Fruit fly (Drosophila melanogaster) whole organism, embryonic: Measurements from ENCODE around the gene CG44004.

Experiments
- BtbVII ChIP-seq: fragments of 200-800 bp; sonication (Bioruptor generic); optimal IDR thresholded peaks from 3 replicates; lab custom pipeline; 2017; ENCODE audit warnings: missing biosample characterization, mild to moderate bottlenecking, missing genetic modification characterization
- CG10462 ChIP-seq: fragments of 200-800 bp; sonication (Bioruptor generic); optimal IDR thresholded peaks from 2 replicates; lab custom pipeline; 2016; ENCODE audit warnings: missing biosample characterization, missing genetic modification characterization
- CG14965 ChIP-seq: fragments of 200-800 bp; sonication (Bioruptor generic); optimal IDR thresholded peaks from 2 replicates; lab custom pipeline; 2016; ENCODE audit warnings: missing biosample characterization, missing genetic modification characterization, borderline replicate concordance
- CG1603 ChIP-seq: fragments of 200-800 bp; sonication (Bioruptor generic); optimal IDR thresholded peaks from 2 replicates; lab custom pipeline; 2019; ENCODE audit warnings: missing biosample characterization, mild to moderate bottlenecking, missing genetic modification characterization, moderate library complexity
- CG16815 ChIP-seq: fragments of 200-800 bp; sonication (Bioruptor generic); optimal IDR thresholded peaks from 3 replicates; lab custom pipeline; 2017; ENCODE audit warnings: missing biosample characterization, mild to moderate bottlenecking, missing genetic modification characterization
- CG17328 ChIP-seq: fragments of 200-800 bp; sonication (Bioruptor generic); IDR thresholded peaks from 2 replicates; pipeline ENCODE4 v1.3.6; 2022; ENCODE audit warnings: missing biosample characterization, missing genetic modification characterization
- CG17361 ChIP-seq: fragments of 200-800 bp; sonication (Bioruptor generic); IDR thresholded peaks from 3 replicates; pipeline ENCODE4 v1.3.6; 2022; ENCODE audit warnings: missing biosample characterization, missing genetic modification characterization
- CG17385 ChIP-seq: fragments of 200-800 bp; sonication (Bioruptor generic); optimal IDR thresholded peaks from 3 replicates; lab custom pipeline; 2018; ENCODE audit warnings: missing biosample characterization, mild to moderate bottlenecking, missing genetic modification characterization
- CG17802 ChIP-seq: fragments of 200-800 bp; sonication (Bioruptor generic); optimal IDR thresholded peaks from 2 replicates; lab custom pipeline; 2018; ENCODE audit warnings: missing biosample characterization, mild to moderate bottlenecking, missing genetic modification characterization, moderate library complexity
- CG2129 ChIP-seq: fragments of 200-800 bp; sonication (Bioruptor generic); IDR thresholded peaks from 2 replicates; pipeline ENCODE4 v1.3.6; 2022; ENCODE audit warnings: missing biosample characterization, missing genetic modification characterization; ENCODE audit not compliant: partially characterized antibody
- CG30431 ChIP-seq: fragments of 200-800 bp; sonication (Bioruptor generic); optimal IDR thresholded peaks from 2 replicates; lab custom pipeline; 2017; ENCODE audit warnings: missing biosample characterization, missing genetic modification characterization
- CG32532 ChIP-seq: fragments of 200-800 bp; sonication (Bioruptor generic); IDR thresholded peaks from 2 replicates; pipeline ENCODE4 v1.3.6; 2022; ENCODE audit warnings: missing biosample characterization, missing genetic modification characterization
- CG4854 ChIP-seq: fragments of 200-800 bp; sonication (Bioruptor generic); optimal IDR thresholded peaks from 2 replicates; lab custom pipeline; 2016; ENCODE audit warnings: missing biosample characterization, missing genetic modification characterization, inconsistent platforms
- CG5180 ChIP-seq: fragments of 200-800 bp; sonication (Bioruptor generic); optimal IDR thresholded peaks from 3 replicates; lab custom pipeline; 2017; ENCODE audit warnings: missing biosample characterization, missing genetic modification characterization, mild to moderate bottlenecking, moderate library complexity, missing genetic modification reagents
- CG6175 ChIP-seq: fragments of 200-800 bp; sonication (Bioruptor generic); IDR thresholded peaks from 3 replicates; pipeline ENCODE4 v1.3.6; 2022; ENCODE audit warnings: missing biosample characterization, missing genetic modification characterization
- CG6654 ChIP-seq: fragments of 200-800 bp; sonication (Bioruptor generic); optimal IDR thresholded peaks from 2 replicates; lab custom pipeline; 2017; ENCODE audit warnings: missing biosample characterization, mild to moderate bottlenecking, missing genetic modification characterization
- CG6683 ChIP-seq: fragments of 200-800 bp; sonication (Bioruptor generic); optimal IDR thresholded peaks from 2 replicates; lab custom pipeline; 2017; ENCODE audit warnings: missing biosample characterization, mild to moderate bottlenecking, missing genetic modification characterization, missing genetic modification reagents
- CG6765 ChIP-seq: fragments of 200-800 bp; sonication (Bioruptor generic); optimal IDR thresholded peaks from 3 replicates; lab custom pipeline; 2017; ENCODE audit warnings: missing biosample characterization, mild to moderate bottlenecking, missing genetic modification characterization
- CG7786 ChIP-seq: fragments of 200-800 bp; sonication (Bioruptor generic); optimal IDR thresholded peaks from 2 replicates; lab custom pipeline; 2016; ENCODE audit warnings: missing biosample characterization, missing genetic modification characterization
- CG9727 ChIP-seq: fragments of 200-800 bp; sonication (Bioruptor generic); optimal IDR thresholded peaks from 3 replicates; lab custom pipeline; 2017; ENCODE audit warnings: missing biosample characterization, mild to moderate bottlenecking, missing genetic modification characterization
- Eip74EF ChIP-seq, 2 experiments: fragments of 200-800 bp in 1 of 2; fragments of >200 bp in 1 of 2; sonication (Bioruptor generic) in 1 of 2; optimal IDR thresholded peaks; 2 replicates each; lab custom pipeline; 2017 to 2019; ENCODE audit warnings: missing biosample characterization in 2 of 2, missing genetic modification characterization in 2 of 2, mild to moderate bottlenecking in 1 of 2, moderate library complexity in 1 of 2
- Fer2 ChIP-seq: fragments of 200-800 bp; sonication (Bioruptor generic); optimal IDR thresholded peaks from 2 replicates; lab custom pipeline; 2018; ENCODE audit warnings: missing biosample characterization, mild to moderate bottlenecking, missing genetic modification characterization, moderate library complexity
- Hand ChIP-seq: fragments of 200-800 bp; sonication (Bioruptor generic); optimal IDR thresholded peaks from 2 replicates; lab custom pipeline; 2017; ENCODE audit warnings: mild to moderate bottlenecking, missing biosample characterization, missing genetic modification reagents, missing genetic modification characterization
- Hey ChIP-seq: fragments of 200-800 bp; sonication (Bioruptor generic); optimal IDR thresholded peaks from 3 replicates; lab custom pipeline; 2018; ENCODE audit warnings: missing biosample characterization, mild to moderate bottlenecking, missing genetic modification characterization
- Hr3 ChIP-seq: fragments of 200-800 bp; sonication (Bioruptor generic); optimal IDR thresholded peaks from 3 replicates; lab custom pipeline; 2016; ENCODE audit warnings: missing biosample characterization, missing genetic modification characterization
- Hr51 ChIP-seq, 2 experiments: fragments of 200-800 bp; sonication (Bioruptor generic); optimal IDR thresholded peaks; 2 replicates in 1 of 2; 3 replicates in 1 of 2; lab custom pipeline; 2016 to 2018; ENCODE audit warnings: missing biosample characterization in 2 of 2, missing genetic modification characterization in 2 of 2, mild to moderate bottlenecking in 1 of 2, moderate library complexity in 1 of 2
- NK7.1 ChIP-seq: fragments of 200-800 bp; sonication (Bioruptor generic); optimal IDR thresholded peaks from 3 replicates; lab custom pipeline; 2016; ENCODE audit warnings: missing biosample characterization, missing genetic modification characterization
- Nf-YA ChIP-seq: fragments of 200-800 bp; sonication (Bioruptor generic); IDR thresholded peaks from 2 replicates; pipeline ENCODE4 v1.3.6; 2022; ENCODE audit warnings: missing biosample characterization, missing genetic modification characterization
- PHDP ChIP-seq: fragments of 200-800 bp; sonication (Bioruptor generic); optimal IDR thresholded peaks from 3 replicates; lab custom pipeline; 2018; ENCODE audit warnings: missing biosample characterization, mild to moderate bottlenecking, missing genetic modification characterization, moderate library complexity
- Sox102F ChIP-seq: fragments of 200-800 bp; sonication (Bioruptor generic); optimal IDR thresholded peaks from 2 replicates; lab custom pipeline; 2018; ENCODE audit warnings: missing biosample characterization, mild to moderate bottlenecking, missing genetic modification characterization, moderate library complexity
- Sry-β ChIP-seq: fragments of 200-800 bp; sonication (Bioruptor generic); optimal IDR thresholded peaks from 2 replicates; lab custom pipeline; 2018; ENCODE audit warnings: missing biosample characterization, mild to moderate bottlenecking, missing genetic modification characterization, moderate library complexity
- abd-A ChIP-seq: fragments of 200-800 bp; sonication (Bioruptor generic); optimal IDR thresholded peaks from 3 replicates; lab custom pipeline; 2019; ENCODE audit warnings: missing biosample characterization, mild to moderate bottlenecking, missing genetic modification characterization, moderate library complexity
- bigmax ChIP-seq: fragments of 200-800 bp; sonication (Bioruptor generic); optimal IDR thresholded peaks from 2 replicates; lab custom pipeline; 2018; ENCODE audit warnings: missing biosample characterization, mild to moderate bottlenecking, missing genetic modification characterization
- br ChIP-seq: fragments of >200 bp; optimal IDR thresholded peaks from 2 replicates; lab custom pipeline; 2017
- corto ChIP-seq: fragments of 200-800 bp; sonication (Bioruptor generic); optimal IDR thresholded peaks from 2 replicates; lab custom pipeline; 2016; ENCODE audit warnings: missing biosample characterization, mild to moderate bottlenecking, missing genetic modification characterization, moderate library complexity
- da ChIP-seq: fragments of 200-800 bp; sonication (Bioruptor generic); optimal IDR thresholded peaks from 2 replicates; lab custom pipeline; 2016; ENCODE audit warnings: missing biosample characterization, missing genetic modification characterization
- emc ChIP-seq: fragments of 200-800 bp; sonication (Bioruptor generic); optimal IDR thresholded peaks from 2 replicates; lab custom pipeline; 2016; ENCODE audit warnings: missing biosample characterization, missing genetic modification characterization
- ewg ChIP-seq: fragments of 200-800 bp; sonication (Bioruptor generic); optimal IDR thresholded peaks from 3 replicates; lab custom pipeline; 2017; ENCODE audit warnings: mild to moderate bottlenecking, missing biosample characterization, missing genetic modification reagents, missing genetic modification characterization
- fd3F ChIP-seq: fragments of 200-800 bp; sonication (Bioruptor generic); optimal IDR thresholded peaks from 2 replicates; lab custom pipeline; 2018; ENCODE audit warnings: missing biosample characterization, mild to moderate bottlenecking, missing genetic modification characterization, moderate library complexity
- fu2 ChIP-seq: fragments of 200-800 bp; sonication (Bioruptor generic); optimal IDR thresholded peaks from 2 replicates; lab custom pipeline; 2016; ENCODE audit warnings: missing biosample characterization, missing genetic modification characterization
- her ChIP-seq: fragments of 200-800 bp; sonication (Bioruptor generic); optimal IDR thresholded peaks from 2 replicates; lab custom pipeline; 2016; ENCODE audit warnings: missing biosample characterization, missing genetic modification characterization
- lbe ChIP-seq: fragments of 200-800 bp; sonication (Bioruptor generic); optimal IDR thresholded peaks from 2 replicates; lab custom pipeline; 2016; ENCODE audit warnings: missing biosample characterization, mild to moderate bottlenecking, missing genetic modification characterization
- maf-S ChIP-seq: fragments of 200-800 bp; sonication (Bioruptor generic); optimal IDR thresholded peaks from 2 replicates; lab custom pipeline; 2016; ENCODE audit warnings: missing biosample characterization, missing genetic modification characterization
- odd ChIP-seq: fragments of 200-800 bp; sonication (Bioruptor generic); optimal IDR thresholded peaks from 2 replicates; lab custom pipeline; 2017; ENCODE audit warnings: missing biosample characterization, mild to moderate bottlenecking, missing genetic modification characterization
- pfk ChIP-seq: fragments of 200-800 bp; sonication (Bioruptor generic); optimal IDR thresholded peaks from 2 replicates; lab custom pipeline; 2018; ENCODE audit warnings: missing biosample characterization, mild to moderate bottlenecking, missing genetic modification characterization, moderate library complexity
- sob ChIP-seq: fragments of 200-800 bp; sonication (Bioruptor generic); IDR thresholded peaks from 2 replicates; pipeline ENCODE4 v1.3.6; 2022; ENCODE audit warnings: missing biosample characterization, missing genetic modification characterization
- ssp ChIP-seq: fragments of 200-800 bp; sonication (Bioruptor generic); IDR thresholded peaks from 2 replicates; pipeline ENCODE4 v1.3.6; 2022; ENCODE audit warnings: missing biosample characterization, missing genetic modification characterization
- trem ChIP-seq: fragments of 200-800 bp; optimal IDR thresholded peaks from 3 replicates; lab custom pipeline; 2019; ENCODE audit warnings: missing biosample characterization, mild to moderate bottlenecking, missing genetic modification characterization, moderate library complexity

CG44004 gene

DNA sequence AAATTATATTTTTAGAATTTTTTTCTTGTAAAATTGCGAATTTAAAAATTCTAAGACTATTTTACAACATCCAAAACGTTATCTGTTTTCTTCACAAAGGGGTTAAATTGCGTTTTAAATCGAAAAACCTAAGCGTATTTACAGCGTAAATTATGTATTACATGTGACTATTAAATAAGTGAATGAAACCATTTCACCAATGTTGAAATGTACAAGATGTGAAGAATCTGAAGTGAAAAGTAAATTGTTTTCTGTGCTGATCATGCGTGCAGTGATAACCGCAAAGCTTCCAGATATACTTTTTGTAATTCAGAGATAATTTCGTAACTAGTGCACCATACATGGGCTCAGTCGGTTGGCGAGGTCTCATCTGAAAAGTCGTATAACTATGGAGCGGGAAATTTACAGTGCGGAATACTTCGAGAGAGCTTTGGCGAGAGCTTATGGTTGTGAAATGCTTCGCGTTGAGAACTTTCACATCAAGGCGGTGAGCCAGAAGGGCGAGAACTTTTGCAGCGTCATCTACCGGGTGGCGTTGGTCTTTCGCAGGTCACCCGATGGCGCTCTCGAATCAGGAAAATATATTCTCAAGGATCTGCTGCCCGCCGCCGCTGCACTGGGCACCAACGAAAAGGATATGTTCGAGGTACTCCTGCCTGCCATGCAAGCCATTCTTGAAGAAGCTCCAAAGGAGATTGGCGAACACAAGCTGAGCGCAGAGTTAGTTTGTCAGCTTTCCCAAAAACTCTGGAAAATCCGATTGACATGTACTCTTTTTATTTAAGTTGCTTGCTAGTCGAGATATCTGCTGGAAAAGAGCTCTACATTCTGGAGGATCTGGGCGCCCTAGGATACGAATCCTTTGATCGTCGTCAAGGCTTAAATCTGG is 40.6 kb upstream of the CG44004 start (continued):
- TF ChIP-seq NK7.1 (GFP tag; lab: Kevin White, UChicago) (peak; percentile 43), Fer2 (tag; lab: Kevin White, UChicago) (no peak), Hand (no peak), odd (GFP tag; lab: Kevin White, UChicago) (no peak), fu2 (GFP tag; lab: Kevin White, UChicago) (no peak), lbe (no peak), CG9727 (GFP tag; lab: Kevin White, UChicago) (no peak), CG17802 (no peak), CG17361 (GFP tag; lab: Robert Waterston, UW) (peak; percentile 80; the same call in 2 of the 3 replicates), CG6683 (GFP tag; lab: Kevin White, UChicago) (no peak), CG6654 (no peak), CG1603 (tag; lab: Kevin White, UChicago) (peak; percentile 37), CG2129 (no peak), Sox102F (GFP tag; lab: Kevin White, UChicago) (peak; percentile 76), CG17385 (GFP tag; lab: Kevin White, UChicago) (peak; percentile 25), Hr3 (GFP tag; lab: Kevin White, UChicago) (peak; percentile 33), PHDP (tag; lab: Kevin White, UChicago) (peak; percentile 59), CG7786 (GFP tag; lab: Kevin White, UChicago) (no peak), abd-A (no peak), her (GFP tag; lab: Kevin White, UChicago) (peak; percentile 69), Hr51 (GFP tag; optimal IDR thresholded peaks at IDR 0.05; lab: Kevin White, UChicago) (peak in 1 of 2 experiments; percentile 82), Hey (tag; lab: Kevin White, UChicago) (no peak), maf-S (GFP tag; lab: Kevin White, UChicago) (peak; percentile 0), CG4854 (GFP tag; lab: Kevin White, UChicago) (no peak), CG30431 (GFP tag; lab: Kevin White, UChicago) (no peak), bigmax (GFP tag; lab: Kevin White, UChicago) (no peak), CG6765 (GFP tag; lab: Kevin White, UChicago) (peak; percentile 61), CG6175 (GFP tag; lab: Robert Waterston, UW) (no peak), sob (GFP tag; lab: Robert Waterston, UW) (no peak), corto (GFP tag; lab: Kevin White, UChicago) (no peak), ewg (GFP tag; lab: Kevin White, UChicago) (peak; percentile 19), Eip74EF (GFP tag; optimal IDR thresholded peaks at IDR 0.05; lab: Kevin White, UChicago) (peak in 1 of 2 experiments; percentile 66), emc (no peak), br (lab: Kevin White, UChicago) (no peak), pfk (GFP tag; lab: Kevin White, UChicago) (no peak), da (GFP tag; lab: Kevin White, UChicago) (no peak), CG5180 (GFP tag; lab: Kevin White, UChicago) (peak; percentile 43), trem (peak; percentile 18), ssp (GFP tag; lab: Robert Waterston, UW) (no peak), Sry-β (GFP tag; lab: Kevin White, UChicago) (no peak), CG14965 (GFP tag; lab: Kevin White, UChicago) (peak; percentile 97), Nf-YA (GFP tag; lab: Robert Waterston, UW) (no peak), fd3F (GFP tag; lab: Kevin White, UChicago) (peak; percentile 22), CG17328 (GFP tag; lab: Robert Waterston, UW) (peak; percentile 26; the same call in 1 of the 2 replicates), CG32532 (GFP tag; lab: Robert Waterston, UW) (peak; percentile 77), CG10462 (GFP tag; lab: Kevin White, UChicago) (peak; percentile 0), BtbVII (GFP tag; lab: Kevin White, UChicago) (peak; percentile 8), CG16815 (GFP tag; lab: Kevin White, UChicago) (no peak)
